Worm (Caenorhabditis elegans) whole organism, L4 larva: ENCODE data around the gene kin-9.

Experiments used
- D1046.2 ChIP-seq: fragments of 200-800 bp; sonication (Bioruptor generic); IDR thresholded peaks from 2 replicates; pipeline ENCODE4 v1.3.6; 2022; ENCODE audit warnings: missing genetic modification characterization, missing compliant biosample characterization
- R02D3.7 ChIP-seq: fragments of 150-350 bp; sonication (generic microtip); optimal IDR thresholded peaks from 3 replicates; lab custom pipeline; 2014; ENCODE audit warnings: missing biosample characterization, missing genetic modification characterization
- T26A8.4 ChIP-seq: fragments of 200-800 bp; sonication (Bioruptor generic); IDR thresholded peaks from 2 replicates; pipeline ENCODE4 v1.3.6; 2022; ENCODE audit warnings: missing genetic modification characterization, missing compliant biosample characterization
- Y48G9A.11 ChIP-seq: fragments of 200-800 bp; sonication (Bioruptor generic); IDR thresholded peaks from 2 replicates; pipeline ENCODE4 v1.3.6; 2022; ENCODE audit warnings: missing genetic modification reagents, missing genetic modification characterization, missing compliant biosample characterization
- aha-1 ChIP-seq: fragments of 150-350 bp; peaks from one replicate; lab custom pipeline; 2014; ENCODE audit warnings: missing biosample characterization, missing genetic modification characterization
- aly-2 ChIP-seq: sonication (generic microtip); optimal IDR thresholded peaks from 2 replicates; lab custom pipeline; 2018; ENCODE audit warnings: missing biosample characterization, missing genetic modification characterization
- ama-1 ChIP-seq: fragments of 150-350 bp; optimal IDR thresholded peaks from 2 replicates; lab custom pipeline; 2014; ENCODE audit warnings: inconsistent platforms, mixed read lengths
- ceh-20 ChIP-seq: fragments of 200-800 bp; sonication (Bioruptor generic); IDR thresholded peaks from 2 replicates; pipeline ENCODE4 v1.3.6; 2022; ENCODE audit warnings: missing genetic modification reagents, missing genetic modification characterization, missing compliant biosample characterization
- ceh-28 ChIP-seq: fragments of 150-350 bp; optimal IDR thresholded peaks from 2 replicates; lab custom pipeline; 2014; ENCODE audit warnings: missing biosample characterization, missing genetic modification reagents, missing genetic modification characterization
- ceh-32 ChIP-seq: sonication (generic microtip); optimal IDR thresholded peaks from 2 replicates; lab custom pipeline; 2016; ENCODE audit warnings: mild to moderate bottlenecking, missing genetic modification characterization, missing compliant biosample characterization; ENCODE audit not compliant: poor library complexity
- ceh-44 ChIP-seq: fragments of 200-800 bp; sonication (Bioruptor generic); IDR thresholded peaks from 2 replicates; pipeline ENCODE4 v1.3.6; 2022; ENCODE audit warnings: missing genetic modification reagents, missing genetic modification characterization, missing compliant biosample characterization
- cey-2 ChIP-seq: sonication (generic microtip); optimal IDR thresholded peaks from 3 replicates; lab custom pipeline; 2017; ENCODE audit warnings: missing genetic modification characterization, mild to moderate bottlenecking, missing compliant biosample characterization, antibody characterized with exemption, borderline replicate concordance; ENCODE audit not compliant: insufficient read depth
- daf-16 ChIP-seq, 3 experiments: sonication (generic microtip); optimal IDR thresholded peaks; 2 replicates each; lab custom pipeline; 2016 to 2017; ENCODE audit warnings: missing genetic modification characterization in 3 of 3, missing genetic modification reagents in 3 of 3, mild to moderate bottlenecking in 2 of 3, missing compliant biosample characterization in 2 of 3, missing biosample characterization in 1 of 3, moderate library complexity in 1 of 3
- daf-8 ChIP-seq: fragments of 200-800 bp; sonication (Bioruptor generic); IDR thresholded peaks from 2 replicates; pipeline ENCODE4 v1.3.6; 2022; ENCODE audit warnings: missing genetic modification characterization, missing compliant biosample characterization
- dmd-6 ChIP-seq: fragments of 200-800 bp; sonication (Bioruptor generic); IDR thresholded peaks from 2 replicates; pipeline ENCODE4 v1.3.6; 2022; ENCODE audit warnings: missing genetic modification reagents, missing genetic modification characterization, missing compliant biosample characterization
- dpl-1 ChIP-seq: fragments of 150-350 bp; optimal IDR thresholded peaks from 2 replicates; lab custom pipeline; 2014; ENCODE audit warnings: missing biosample characterization, missing genetic modification reagents, missing genetic modification characterization
- dve-1 ChIP-seq: sonication (generic microtip); optimal IDR thresholded peaks from 2 replicates; lab custom pipeline; 2017; ENCODE audit warnings: antibody characterized with exemption, mild to moderate bottlenecking, missing genetic modification characterization, missing compliant biosample characterization; ENCODE audit not compliant: insufficient read depth
- fkh-10 ChIP-seq: fragments of 150-350 bp; optimal IDR thresholded peaks from 2 replicates; lab custom pipeline; 2014; ENCODE audit warnings: missing biosample characterization, missing genetic modification reagents, missing genetic modification characterization
- fos-1 ChIP-seq: fragments of 150-350 bp; optimal IDR thresholded peaks from 2 replicates; lab custom pipeline; 2014; ENCODE audit warnings: missing biosample characterization, missing genetic modification characterization
- hif-1 ChIP-seq, 2 experiments: sonication (generic microtip); optimal IDR thresholded peaks; 2 replicates each; lab custom pipeline; 2016 to 2017; ENCODE audit warnings: missing compliant biosample characterization in 2 of 2, missing genetic modification characterization in 2 of 2, missing genetic modification reagents in 2 of 2, missing genotype in 2 of 2, mild to moderate bottlenecking in 1 of 2
- hlh-11 ChIP-seq: fragments of 200-800 bp; sonication (Bioruptor generic); optimal IDR thresholded peaks from 2 replicates; lab custom pipeline; 2018; ENCODE audit warnings: mild to moderate bottlenecking, missing genetic modification characterization, missing compliant biosample characterization
- hlh-30 ChIP-seq: sonication (generic microtip); optimal IDR thresholded peaks from 2 replicates; lab custom pipeline; 2017; ENCODE audit warnings: antibody characterized with exemption, mild to moderate bottlenecking, missing genetic modification characterization, missing compliant biosample characterization; ENCODE audit not compliant: insufficient read depth
- jun-1 ChIP-seq: fragments of 150-350 bp; optimal IDR thresholded peaks from 2 replicates; lab custom pipeline; 2014; ENCODE audit warnings: missing biosample characterization, missing genetic modification reagents, missing genetic modification characterization
- lin-1 ChIP-seq: fragments of 200-800 bp; sonication (Bioruptor generic); IDR thresholded peaks from 2 replicates; pipeline ENCODE4 v1.3.6; 2022; ENCODE audit warnings: missing genetic modification reagents, missing genetic modification characterization, missing compliant biosample characterization
- lin-13 ChIP-seq: fragments of 150-350 bp; optimal IDR thresholded peaks from 2 replicates; lab custom pipeline; 2014; ENCODE audit warnings: missing biosample characterization, missing genetic modification reagents, missing genetic modification characterization
- lin-29 ChIP-seq: fragments of 200-800 bp; sonication (Bioruptor generic); IDR thresholded peaks from 2 replicates; pipeline ENCODE4 v1.3.6; 2022; ENCODE audit warnings: missing genetic modification reagents, missing genetic modification characterization, missing compliant biosample characterization
- lsy-2 ChIP-seq, 2 experiments: fragments of 150-350 bp in 1 of 2; sonication (generic microtip) in 1 of 2; optimal IDR thresholded peaks; 2 replicates each; lab custom pipeline; 2014 to 2017; ENCODE audit warnings: missing biosample characterization in 2 of 2, missing genetic modification characterization in 2 of 2
- madf-5 ChIP-seq, 2 experiments: fragments of 200-800 bp; sonication (Bioruptor generic); IDR thresholded peaks; 2 replicates each; pipeline ENCODE4 v1.3.6; 2022; ENCODE audit warnings: missing compliant biosample characterization in 2 of 2, missing genetic modification characterization in 2 of 2
- mdl-1 ChIP-seq, 2 experiments: fragments of 150-350 bp in 1 of 2; sonication (generic microtip) in 1 of 2; optimal IDR thresholded peaks; 2 replicates each; lab custom pipeline; 2014 to 2017; ENCODE audit warnings: missing biosample characterization in 2 of 2, missing genetic modification characterization in 2 of 2
- mdt-29 ChIP-seq: fragments of 200-800 bp; sonication (Bioruptor generic); IDR thresholded peaks from 2 replicates; pipeline ENCODE4 v1.3.6; 2022; ENCODE audit warnings: missing genetic modification reagents, missing genetic modification characterization, missing compliant biosample characterization
- mep-1 ChIP-seq: fragments of 150-350 bp; sonication (generic microtip); optimal IDR thresholded peaks from 3 replicates; lab custom pipeline; 2014; ENCODE audit warnings: missing biosample characterization, missing genetic modification characterization
- mes-2 ChIP-seq: sonication (generic microtip); optimal IDR thresholded peaks from 2 replicates; lab custom pipeline; 2016; ENCODE audit warnings: missing genotype, mild to moderate bottlenecking, missing genetic modification characterization, missing compliant biosample characterization; ENCODE audit not compliant: poor library complexity, severe bottlenecking
- mxl-3 ChIP-seq: fragments of 200-800 bp; sonication (Bioruptor generic); optimal IDR thresholded peaks from 2 replicates; lab custom pipeline; 2018; ENCODE audit warnings: mild to moderate bottlenecking, missing genetic modification characterization, missing compliant biosample characterization
- nhr-10 ChIP-seq: fragments of 150-350 bp; optimal IDR thresholded peaks from 2 replicates; lab custom pipeline; 2014; ENCODE audit warnings: missing biosample characterization, missing genetic modification characterization
- nhr-102 ChIP-seq: sonication (generic microtip); optimal IDR thresholded peaks from 2 replicates; lab custom pipeline; 2016; ENCODE audit warnings: mild to moderate bottlenecking, missing genetic modification characterization, moderate library complexity, missing compliant biosample characterization
- nhr-11 ChIP-seq: fragments of 150-350 bp; optimal IDR thresholded peaks from 2 replicates; lab custom pipeline; 2014; ENCODE audit warnings: missing biosample characterization, missing genetic modification characterization
- nhr-237 ChIP-seq: sonication (generic microtip); optimal IDR thresholded peaks from 2 replicates; lab custom pipeline; 2017; ENCODE audit warnings: missing biosample characterization, missing genetic modification characterization
- nhr-25 ChIP-seq: sonication (generic microtip); optimal IDR thresholded peaks from 2 replicates; lab custom pipeline; 2017; ENCODE audit warnings: missing genetic modification characterization, mild to moderate bottlenecking, missing compliant biosample characterization, antibody characterized with exemption, moderate library complexity, borderline replicate concordance; ENCODE audit not compliant: insufficient read depth
- nhr-28 ChIP-seq: fragments of 150-350 bp; optimal IDR thresholded peaks from 2 replicates; lab custom pipeline; 2014; ENCODE audit warnings: missing biosample characterization, missing genetic modification characterization
- nhr-42 ChIP-seq: fragments of 200-800 bp; sonication (Bioruptor generic); IDR thresholded peaks from 2 replicates; pipeline ENCODE4 v1.3.6; 2022; ENCODE audit warnings: missing genetic modification characterization, missing compliant biosample characterization
- nhr-48 ChIP-seq: sonication (generic microtip); optimal IDR thresholded peaks from 2 replicates; lab custom pipeline; 2016; ENCODE audit warnings: mild to moderate bottlenecking, missing genetic modification characterization, missing compliant biosample characterization
- sdz-12 ChIP-seq: fragments of 200-800 bp; sonication (Bioruptor generic); optimal IDR thresholded peaks from 2 replicates; lab custom pipeline; 2018; ENCODE audit warnings: mild to moderate bottlenecking, missing genetic modification characterization, missing compliant biosample characterization
- set-16 ChIP-seq: fragments of 200-800 bp; sonication (Bioruptor generic); IDR thresholded peaks from 2 replicates; pipeline ENCODE4 v1.3.6; 2022; ENCODE audit warnings: missing genetic modification reagents, missing genetic modification characterization, missing compliant biosample characterization
- snpc-4 ChIP-seq: fragments of 150-350 bp; optimal IDR thresholded peaks from 2 replicates; lab custom pipeline; 2014; ENCODE audit warnings: missing biosample characterization, missing genetic modification characterization
- tra-1 ChIP-seq: fragments of 200-800 bp; sonication (Bioruptor generic); IDR thresholded peaks from 2 replicates; pipeline ENCODE4 v1.3.6; 2022; ENCODE audit warnings: missing genetic modification reagents, missing genetic modification characterization, missing compliant biosample characterization
- unc-62 ChIP-seq, 3 experiments: fragments of 150-350 bp in 1 of 3; sonication (generic microtip); optimal IDR thresholded peaks in 2 of 3; peaks in 1 of 3; 1 replicate in 1 of 3; 2 replicates in 2 of 3; lab custom pipeline; 2014 to 2017; ENCODE audit warnings: missing biosample characterization in 3 of 3, missing genetic modification characterization in 3 of 3, missing genetic modification reagents in 3 of 3, missing genotype in 1 of 3
- zag-1 ChIP-seq: fragments of 150-350 bp; optimal IDR thresholded peaks from 2 replicates; lab custom pipeline; 2014; ENCODE audit warnings: missing biosample characterization, missing genetic modification characterization

Gene kin-9

DNA sequence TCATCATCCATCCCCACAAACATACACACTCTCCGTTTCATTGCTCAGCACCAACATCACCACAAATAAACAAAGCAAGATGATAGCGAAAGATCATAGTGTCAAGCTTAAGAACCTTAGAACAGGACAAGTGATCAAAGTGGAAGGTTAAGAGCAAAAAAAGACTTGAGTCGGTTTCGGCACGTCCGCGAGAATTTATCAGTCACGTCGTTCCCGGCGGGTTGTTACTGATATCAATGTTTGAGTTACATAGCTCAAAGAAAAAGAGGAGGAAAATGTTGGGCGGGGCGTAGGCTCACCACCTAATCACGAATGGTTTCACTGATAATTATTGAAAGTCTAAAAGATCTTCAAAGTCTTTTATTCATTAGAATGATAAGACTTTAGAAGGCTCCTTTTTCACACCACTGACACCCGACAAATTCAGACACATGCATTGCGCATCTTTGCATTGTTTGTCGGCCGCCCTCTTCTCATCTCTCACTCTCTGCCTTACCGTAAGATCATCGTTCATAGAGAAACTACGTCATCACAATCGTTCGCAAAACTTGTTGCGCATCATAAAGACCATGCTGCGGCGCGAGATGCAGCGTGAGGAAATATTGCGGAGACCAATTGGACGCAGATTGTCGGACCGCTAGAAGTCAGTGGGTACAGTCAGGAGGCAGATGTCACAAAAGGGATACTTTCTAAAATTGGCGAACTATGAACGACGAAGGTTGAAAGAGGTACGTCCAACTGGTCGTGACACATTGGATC lies 44.8 kb downstream of the kin-9 start (continued):
- no peak for TF ChIP-seq aly-2
- TF ChIP-seq R02D3.7, result no peak
- peak in 1 of 2 experiments; percentile 100 for TF ChIP-seq unc-62 (GFP tag; optimal IDR thresholded peaks at IDR 0.05 in 1 of 2; lab: Kevin White, UChicago)
- no peak for TF ChIP-seq unc-62 (tag; optimal IDR thresholded peaks at IDR 0.05; lab: Kevin White, UChicago)
- no peak for TF ChIP-seq daf-16 (GFP tag; optimal IDR thresholded peaks at IDR 0.05; lab: Kevin White, UChicago)
- no peak for TF ChIP-seq daf-16 (tag; optimal IDR thresholded peaks at IDR 0.05; lab: Kevin White, UChicago)
- peak; percentile 98 for TF ChIP-seq nhr-48 (tag; lab: Kevin White, UChicago)
- 0 out of 2 replicates have a peak, but pooled peaks have one; percentile 38 for TF ChIP-seq mdt-29 (GFP tag; lab: Robert Waterston, UW)
- peak; percentile 36; the same call in 1 of the 2 replicates for TF ChIP-seq nhr-42 (GFP tag; lab: Robert Waterston, UW)
- TF ChIP-seq lin-29 (GFP tag; lab: Robert Waterston, UW), result no peak
- TF ChIP-seq lin-13 (GFP tag; lab: Kevin White, UChicago), result no peak
- no peak for TF ChIP-seq ceh-32 (tag; lab: Kevin White, UChicago)
- TF ChIP-seq nhr-237, result no peak
- TF ChIP-seq sdz-12 (GFP tag; lab: Kevin White, UChicago), result no peak
- peak; percentile 98 for TF ChIP-seq aha-1
- peak; percentile 13 for TF ChIP-seq dmd-6 (GFP tag; lab: Robert Waterston, UW)
- TF ChIP-seq hlh-30 (tag; lab: Kevin White, UChicago), result peak; percentile 83
- TF ChIP-seq mdl-1 (tag; optimal IDR thresholded peaks at IDR 0.05; lab: Kevin White, UChicago), result peak; percentile 91 to 94
- peak; percentile 22 for TF ChIP-seq dpl-1 (GFP tag; lab: Kevin White, UChicago)
- peak; percentile 26 for TF ChIP-seq jun-1 (tag; lab: Kevin White, UChicago)
- TF ChIP-seq cey-2, result no peak
- peak; percentile 22 for TF ChIP-seq nhr-11
- peak; percentile 95 for TF ChIP-seq hlh-11 (tag; lab: Kevin White, UChicago)
- peak; percentile 85 for TF ChIP-seq nhr-10 (tag; lab: Kevin White, UChicago)
- peak; percentile 58 to 75 for TF ChIP-seq lsy-2 (tag; optimal IDR thresholded peaks at IDR 0.05; lab: Kevin White, UChicago)
- TF ChIP-seq daf-8 (GFP tag; lab: Robert Waterston, UW), result no peak
- no peak for TF ChIP-seq fkh-10 (GFP tag; lab: Kevin White, UChicago)
- peak; percentile 80 for TF ChIP-seq nhr-28
- TF ChIP-seq set-16 (GFP tag; lab: Robert Waterston, UW), result peak; percentile 15; the same call in 1 of the 2 replicates
- TF ChIP-seq Y48G9A.11, result no peak
- no peak for TF ChIP-seq fos-1
- peak; percentile 10 for TF ChIP-seq mes-2
- TF ChIP-seq lin-1 (GFP tag; lab: Robert Waterston, UW), result no peak
- TF ChIP-seq T26A8.4 (GFP tag; lab: Robert Waterston, UW), result peak; percentile 41; the same call in 1 of the 2 replicates
- TF ChIP-seq snpc-4 (tag; lab: Kevin White, UChicago), result no peak
- peak; percentile 93 for TF ChIP-seq mxl-3 (GFP tag; lab: Kevin White, UChicago)
- TF ChIP-seq hif-1 (tag; optimal IDR thresholded peaks at IDR 0.05; lab: Kevin White, UChicago), result peak in 1 of 2 experiments; percentile 63
- no peak for TF ChIP-seq ceh-28 (tag; lab: Kevin White, UChicago)
- no peak for TF ChIP-seq ama-1
- peak; percentile 33 for TF ChIP-seq dve-1 (tag; lab: Kevin White, UChicago)
- peak; percentile 72 for TF ChIP-seq nhr-102 (tag; lab: Kevin White, UChicago)
- TF ChIP-seq madf-5 (GFP tag; IDR thresholded peaks at IDR 0.05; lab: Robert Waterston, UW), result peak in 1 of 2 experiments; percentile 65; a peak in 1 of 4 replicates
- peak; percentile 86 for TF ChIP-seq mep-1 (tag; lab: Kevin White, UChicago)
- TF ChIP-seq zag-1 (tag; lab: Kevin White, UChicago), result peak; percentile 16
- no peak for TF ChIP-seq D1046.2 (GFP tag; lab: Robert Waterston, UW)
- peak; percentile 74 for TF ChIP-seq tra-1 (GFP tag; lab: Robert Waterston, UW)
- no peak for TF ChIP-seq ceh-44
- peak; percentile 86 for TF ChIP-seq nhr-25 (tag; lab: Kevin White, UChicago)
- peak; percentile 39; the same call in 1 of the 2 replicates for TF ChIP-seq ceh-20 (GFP tag; lab: Robert Waterston, UW)
